Fruit fly (Drosophila melanogaster) whole organism, embryonic: Measurements from ENCODE around the gene Bmcp.
A peak's percentile ranks its signal among the peaks of the same experiment; 100 is the strongest.

ENCODE experiments used
- CG10543 ChIP-seq: fragments of 200-800 bp; sonication (Bioruptor generic); optimal IDR thresholded peaks from 3 replicates; lab custom pipeline; 2017; ENCODE audit warnings: missing biosample characterization, mild to moderate bottlenecking, missing genetic modification characterization, moderate library complexity
- CG11247 ChIP-seq: fragments of 200-800 bp; sonication (Bioruptor generic); IDR thresholded peaks from 2 replicates; pipeline ENCODE4 v1.3.6; 2022; ENCODE audit warnings: missing biosample characterization, missing genetic modification characterization
- CG12769 ChIP-seq: fragments of 200-800 bp; sonication (Bioruptor generic); optimal IDR thresholded peaks from 2 replicates; lab custom pipeline; 2019; ENCODE audit warnings: missing biosample characterization, mild to moderate bottlenecking, missing genetic modification characterization, moderate library complexity
- CG12942 ChIP-seq: fragments of 200-800 bp; sonication (Bioruptor generic); optimal IDR thresholded peaks from 3 replicates; lab custom pipeline; 2016; ENCODE audit warnings: missing biosample characterization, missing genetic modification characterization
- CG13894 ChIP-seq: fragments of 200-800 bp; sonication (Bioruptor generic); optimal IDR thresholded peaks from 3 replicates; lab custom pipeline; 2018; ENCODE audit warnings: missing biosample characterization, mild to moderate bottlenecking, missing genetic modification characterization, moderate library complexity
- CG14441 ChIP-seq: fragments of 200-800 bp; sonication (Bioruptor generic); IDR thresholded peaks from 2 replicates; pipeline ENCODE4 v1.3.6; 2022; ENCODE audit warnings: missing biosample characterization, missing genetic modification characterization
- CG1603 ChIP-seq: fragments of 200-800 bp; sonication (Bioruptor generic); optimal IDR thresholded peaks from 2 replicates; lab custom pipeline; 2019; ENCODE audit warnings: missing biosample characterization, mild to moderate bottlenecking, missing genetic modification characterization, moderate library complexity
- CG16815 ChIP-seq: fragments of 200-800 bp; sonication (Bioruptor generic); optimal IDR thresholded peaks from 3 replicates; lab custom pipeline; 2017; ENCODE audit warnings: missing biosample characterization, mild to moderate bottlenecking, missing genetic modification characterization
- CG16863 ChIP-seq: fragments of 200-800 bp; sonication (Bioruptor generic); optimal IDR thresholded peaks from 3 replicates; lab custom pipeline; 2016; ENCODE audit warnings: missing biosample characterization, missing genetic modification characterization
- CG17802 ChIP-seq: fragments of 200-800 bp; sonication (Bioruptor generic); optimal IDR thresholded peaks from 2 replicates; lab custom pipeline; 2018; ENCODE audit warnings: missing biosample characterization, mild to moderate bottlenecking, missing genetic modification characterization, moderate library complexity
- CG18764 ChIP-seq: fragments of 200-800 bp; sonication (Bioruptor generic); optimal IDR thresholded peaks from 3 replicates; lab custom pipeline; 2016; ENCODE audit warnings: missing biosample characterization, missing genetic modification characterization
- CG2129 ChIP-seq: fragments of 200-800 bp; sonication (Bioruptor generic); IDR thresholded peaks from 2 replicates; pipeline ENCODE4 v1.3.6; 2022; ENCODE audit warnings: missing biosample characterization, missing genetic modification characterization; ENCODE audit not compliant: partially characterized antibody
- CG2199 ChIP-seq: fragments of 200-800 bp; sonication (Bioruptor generic); IDR thresholded peaks from 3 replicates; pipeline ENCODE4 v1.3.6; 2022; ENCODE audit warnings: missing biosample characterization, missing genetic modification characterization
- CG2678 ChIP-seq: fragments of 200-800 bp; sonication (Bioruptor generic); optimal IDR thresholded peaks from 3 replicates; lab custom pipeline; 2019; ENCODE audit warnings: missing biosample characterization, mild to moderate bottlenecking, missing genetic modification characterization, moderate library complexity
- CG34376 ChIP-seq: fragments of 200-800 bp; sonication (Bioruptor generic); optimal IDR thresholded peaks from 2 replicates; lab custom pipeline; 2018; ENCODE audit warnings: missing biosample characterization, mild to moderate bottlenecking, missing genetic modification characterization
- CG3995 ChIP-seq: fragments of 200-800 bp; sonication (Bioruptor generic); optimal IDR thresholded peaks from 3 replicates; lab custom pipeline; 2016; ENCODE audit warnings: missing biosample characterization, missing genetic modification characterization
- CG43689 ChIP-seq: fragments of 200-800 bp; sonication (Bioruptor generic); IDR thresholded peaks from 2 replicates; pipeline ENCODE4 v1.3.6; 2022; ENCODE audit warnings: missing biosample characterization, missing genetic modification characterization
- CG4730 ChIP-seq: fragments of 200-800 bp; sonication (Bioruptor generic); IDR thresholded peaks from 2 replicates; pipeline ENCODE4 v1.3.6; 2022; ENCODE audit warnings: missing biosample characterization, missing genetic modification characterization
- CG7372 ChIP-seq: fragments of 200-800 bp; sonication (Bioruptor generic); IDR thresholded peaks from 2 replicates; pipeline ENCODE4 v1.3.6; 2022; ENCODE audit warnings: missing biosample characterization, missing genetic modification characterization
- CG7839 ChIP-seq: fragments of 200-800 bp; sonication (Bioruptor generic); optimal IDR thresholded peaks from 3 replicates; lab custom pipeline; 2018; ENCODE audit warnings: missing biosample characterization, mild to moderate bottlenecking, missing genetic modification characterization, moderate library complexity
- CG9817 ChIP-seq: fragments of 200-800 bp; sonication (Bioruptor generic); optimal IDR thresholded peaks from 2 replicates; lab custom pipeline; 2018; ENCODE audit warnings: missing biosample characterization, mild to moderate bottlenecking, missing genetic modification characterization, moderate library complexity
- Ets65A ChIP-seq: fragments of 200-800 bp; sonication (Bioruptor generic); peaks from one replicate; lab custom pipeline; 2016; ENCODE audit warnings: missing biosample characterization, missing genetic modification characterization
- HHEX ChIP-seq: fragments of 200-800 bp; sonication (Bioruptor generic); optimal IDR thresholded peaks from 3 replicates; lab custom pipeline; 2017; ENCODE audit warnings: missing biosample characterization, mild to moderate bottlenecking, missing genetic modification characterization, missing genetic modification reagents
- Hmr ChIP-seq: fragments of 200-800 bp; sonication (Bioruptor generic); optimal IDR thresholded peaks from 3 replicates; lab custom pipeline; 2017; ENCODE audit warnings: mild to moderate bottlenecking, missing biosample characterization, missing genetic modification reagents, missing genetic modification characterization
- Hr78 ChIP-seq, 2 experiments: fragments of 200-800 bp in 1 of 2; fragments of >200 bp in 1 of 2; sonication (Bioruptor generic) in 1 of 2; optimal IDR thresholded peaks; 2 replicates each; lab custom pipeline; 2017 to 2019; ENCODE audit warnings: missing biosample characterization in 2 of 2, missing genetic modification characterization in 2 of 2, mild to moderate bottlenecking in 1 of 2, moderate library complexity in 1 of 2
- MESR4 ChIP-seq: fragments of 200-800 bp; sonication (Bioruptor generic); optimal IDR thresholded peaks from 2 replicates; lab custom pipeline; 2018; ENCODE audit warnings: missing biosample characterization, mild to moderate bottlenecking, missing genetic modification characterization, moderate library complexity
- Myb ChIP-seq: fragments of 200-800 bp; sonication (Bioruptor generic); optimal IDR thresholded peaks from 2 replicates; lab custom pipeline; 2016; ENCODE audit warnings: missing biosample characterization, missing genetic modification characterization
- NC2α ChIP-seq: fragments of 200-800 bp; sonication (Bioruptor generic); optimal IDR thresholded peaks from 2 replicates; lab custom pipeline; 2016; ENCODE audit warnings: missing biosample characterization, missing genetic modification characterization
- NK7.1 ChIP-seq: fragments of 200-800 bp; sonication (Bioruptor generic); optimal IDR thresholded peaks from 3 replicates; lab custom pipeline; 2016; ENCODE audit warnings: missing biosample characterization, missing genetic modification characterization
- Ravus ChIP-seq: fragments of 200-800 bp; sonication (Bioruptor generic); IDR thresholded peaks from 2 replicates; pipeline ENCODE4 v1.3.6; 2022; ENCODE audit warnings: missing biosample characterization, missing genetic modification characterization
- Six4 ChIP-seq: fragments of 200-800 bp; sonication (Bioruptor generic); optimal IDR thresholded peaks from 2 replicates; lab custom pipeline; 2016; ENCODE audit warnings: missing biosample characterization, missing genetic modification characterization
- Spps ChIP-seq: fragments of 200-800 bp; sonication (Bioruptor generic); optimal IDR thresholded peaks from 2 replicates; lab custom pipeline; 2018; ENCODE audit warnings: missing biosample characterization, mild to moderate bottlenecking, missing genetic modification characterization
- bab2 ChIP-seq: fragments of 200-800 bp; sonication (Bioruptor generic); optimal IDR thresholded peaks from 2 replicates; lab custom pipeline; 2016; ENCODE audit warnings: missing biosample characterization, missing genetic modification characterization
- croc ChIP-seq: fragments of 200-800 bp; sonication (Bioruptor generic); conservative IDR thresholded peaks from 3 replicates; pipeline ENCODE4 v1.3.6; 2022; ENCODE audit warnings: missing biosample characterization, missing genetic modification characterization
- cwo ChIP-seq: fragments of 200-800 bp; sonication (Bioruptor generic); optimal IDR thresholded peaks from 3 replicates; lab custom pipeline; 2017; ENCODE audit warnings: missing biosample characterization, missing genetic modification characterization, mild to moderate bottlenecking, moderate library complexity, missing genetic modification reagents
- danr ChIP-seq: fragments of 200-800 bp; sonication (Bioruptor generic); IDR thresholded peaks from 2 replicates; pipeline ENCODE4 v1.3.6; 2022; ENCODE audit warnings: missing biosample characterization, missing genetic modification characterization
- dimm ChIP-seq: fragments of 200-800 bp; sonication (Bioruptor generic); IDR thresholded peaks from 2 replicates; pipeline ENCODE4 v1.3.6; 2022; ENCODE audit warnings: missing biosample characterization, missing genetic modification characterization
- dmrt11E ChIP-seq: fragments of 200-800 bp; sonication (Bioruptor generic); optimal IDR thresholded peaks from 3 replicates; lab custom pipeline; 2018; ENCODE audit warnings: missing biosample characterization, mild to moderate bottlenecking, missing genetic modification characterization, moderate library complexity
- dpn ChIP-seq, 2 experiments: fragments of 200-800 bp; sonication (Bioruptor generic); optimal IDR thresholded peaks; 3 replicates each; lab custom pipeline; 2016; ENCODE audit warnings: missing biosample characterization in 2 of 2, missing genetic modification characterization in 2 of 2
- dysf ChIP-seq: fragments of 200-800 bp; sonication (Bioruptor generic); IDR thresholded peaks from 3 replicates; pipeline ENCODE4 v1.3.6; 2022; ENCODE audit warnings: missing biosample characterization, missing genetic modification characterization
- eve ChIP-seq, 2 experiments: fragments of >200 bp; optimal IDR thresholded peaks; 2 replicates each; lab custom pipeline; 2017; ENCODE audit warnings: missing biosample characterization in 2 of 2, missing genetic modification characterization in 2 of 2
- fd3F ChIP-seq: fragments of 200-800 bp; sonication (Bioruptor generic); optimal IDR thresholded peaks from 2 replicates; lab custom pipeline; 2018; ENCODE audit warnings: missing biosample characterization, mild to moderate bottlenecking, missing genetic modification characterization, moderate library complexity
- grau ChIP-seq: fragments of 200-800 bp; optimal IDR thresholded peaks from 3 replicates; lab custom pipeline; 2019; ENCODE audit warnings: missing biosample characterization, mild to moderate bottlenecking, missing genetic modification characterization, moderate library complexity
- h ChIP-seq: fragments of >200 bp; optimal IDR thresholded peaks from 2 replicates; lab custom pipeline; 2017
- lbe ChIP-seq: fragments of 200-800 bp; sonication (Bioruptor generic); optimal IDR thresholded peaks from 2 replicates; lab custom pipeline; 2016; ENCODE audit warnings: missing biosample characterization, mild to moderate bottlenecking, missing genetic modification characterization
- otp ChIP-seq: fragments of 200-800 bp; sonication (Bioruptor generic); IDR thresholded peaks from 3 replicates; pipeline ENCODE4, ENCODE4 v1.3.6; 2022; ENCODE audit warnings: missing biosample characterization, missing genetic modification characterization
- rib ChIP-seq: fragments of 200-800 bp; sonication (Bioruptor generic); IDR thresholded peaks from 2 replicates; pipeline ENCODE4 v1.3.6; 2022; ENCODE audit warnings: missing biosample characterization, missing genetic modification characterization
- salm ChIP-seq: fragments of 200-800 bp; sonication (Bioruptor generic); optimal IDR thresholded peaks from 2 replicates; lab custom pipeline; 2018; ENCODE audit warnings: missing biosample characterization, mild to moderate bottlenecking, missing genetic modification characterization
- slbo ChIP-seq: fragments of 200-800 bp; sonication (Bioruptor generic); IDR thresholded peaks from 2 replicates; pipeline ENCODE4 v1.3.6; 2022; ENCODE audit warnings: missing biosample characterization, missing genetic modification characterization
- sob ChIP-seq: fragments of 200-800 bp; sonication (Bioruptor generic); IDR thresholded peaks from 2 replicates; pipeline ENCODE4 v1.3.6; 2022; ENCODE audit warnings: missing biosample characterization, missing genetic modification characterization
- twi ChIP-seq: fragments of 200-800 bp; optimal IDR thresholded peaks from 2 replicates; lab custom pipeline; 2019; ENCODE audit warnings: missing biosample characterization, mild to moderate bottlenecking, missing genetic modification characterization, moderate library complexity
- zf30C ChIP-seq: fragments of 200-800 bp; sonication (Bioruptor generic); optimal IDR thresholded peaks from 3 replicates; lab custom pipeline; 2018; ENCODE audit warnings: missing biosample characterization, mild to moderate bottlenecking, missing genetic modification characterization

Bmcp gene

DNA sequence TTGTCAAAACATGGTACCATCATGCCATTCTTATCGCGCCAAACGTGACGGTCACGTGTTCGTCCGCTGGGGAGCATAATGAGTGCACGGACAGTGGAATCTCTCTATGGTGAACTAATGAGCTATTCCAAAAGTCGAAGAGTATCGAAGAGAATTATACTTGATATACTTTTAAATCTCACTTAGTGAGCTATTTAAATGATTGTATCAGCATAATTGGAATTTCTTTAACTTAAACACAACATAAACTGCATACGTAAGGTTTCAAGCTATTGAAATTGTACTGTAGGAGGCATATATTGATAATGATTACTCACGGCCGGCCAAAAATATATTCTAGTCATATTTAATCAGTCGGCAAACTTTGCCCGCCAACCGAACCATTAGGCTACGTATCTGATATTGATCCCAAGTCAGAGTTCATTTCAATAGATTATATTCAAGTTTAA is 788 bp downstream of the Bmcp start (continued):
- TF ChIP-seq HHEX: peak; percentile 8
- no peak for TF ChIP-seq salm (tag; lab: Kevin White, UChicago)
- TF ChIP-seq Hr78 (GFP tag; optimal IDR thresholded peaks at IDR 0.05; lab: Kevin White, UChicago): peak in 1 of 2 experiments; percentile 58
- TF ChIP-seq slbo (GFP tag; lab: Robert Waterston, UW): peak; percentile 32; the same call in 1 of the 2 replicates
- no peak for TF ChIP-seq CG10543
- TF ChIP-seq danr (GFP tag; lab: Robert Waterston, UW): no peak
- TF ChIP-seq dmrt11E (tag; lab: Kevin White, UChicago): no peak
- TF ChIP-seq CG17802 (tag; lab: Kevin White, UChicago): no peak
- no peak for TF ChIP-seq otp (GFP tag; lab: Robert Waterston, UW)
- TF ChIP-seq CG11247: peak; percentile 40; the same call in 1 of the 2 replicates
- TF ChIP-seq NK7.1: no peak
- TF ChIP-seq CG16863 (GFP tag; lab: Kevin White, UChicago): no peak
- TF ChIP-seq croc: no peak
- no peak for TF ChIP-seq CG34376 (GFP tag; lab: Kevin White, UChicago)
- TF ChIP-seq dpn (GFP tag; optimal IDR thresholded peaks at IDR 0.05; lab: Kevin White, UChicago): no peak
- TF ChIP-seq h (lab: Kevin White, UChicago): no peak
- TF ChIP-seq CG4730 (GFP tag; lab: Robert Waterston, UW): peak; percentile 48
- TF ChIP-seq CG7839 (tag; lab: Kevin White, UChicago): peak; percentile 38
- TF ChIP-seq CG12769 (tag; lab: Kevin White, UChicago): peak; percentile 52
- peak; percentile 96 for TF ChIP-seq cwo (GFP tag; lab: Kevin White, UChicago)
- TF ChIP-seq CG18764 (GFP tag; lab: Kevin White, UChicago): no peak
- peak; percentile 89 for TF ChIP-seq grau
- TF ChIP-seq sob (GFP tag; lab: Robert Waterston, UW): 0 out of 2 replicates have a peak, but pooled peaks have one; percentile 6
- no peak for TF ChIP-seq zf30C (GFP tag; lab: Kevin White, UChicago)
- peak; percentile 18 for TF ChIP-seq fd3F (GFP tag; lab: Kevin White, UChicago)
- no peak for TF ChIP-seq MESR4
- no peak for TF ChIP-seq CG3995 (GFP tag; lab: Kevin White, UChicago)
- no peak for TF ChIP-seq eve (GFP tag; optimal IDR thresholded peaks at IDR 0.05; lab: Kevin White, UChicago)
- no peak for TF ChIP-seq twi (tag; lab: Kevin White, UChicago)
- no peak for TF ChIP-seq CG13894 (tag; lab: Kevin White, UChicago)
- peak; percentile 42; the same call in 1 of the 2 replicates for TF ChIP-seq CG7372 (GFP tag; lab: Robert Waterston, UW)
- no peak for TF ChIP-seq rib
- no peak for TF ChIP-seq Myb (GFP tag; lab: Kevin White, UChicago)
- TF ChIP-seq CG1603: peak; percentile 2
- TF ChIP-seq dysf (GFP tag; lab: Robert Waterston, UW): peak; percentile 49; the same call in 2 of the 3 replicates
- no peak for TF ChIP-seq Spps (tag; lab: Kevin White, UChicago)
- no peak for TF ChIP-seq bab2 (GFP tag; lab: Kevin White, UChicago)
- TF ChIP-seq NC2α (GFP tag; lab: Kevin White, UChicago): no peak
- no peak for TF ChIP-seq Ets65A (GFP tag; lab: Kevin White, UChicago)
- no peak for TF ChIP-seq CG12942
- no peak for TF ChIP-seq CG2199 (GFP tag; lab: Robert Waterston, UW)
- TF ChIP-seq CG2678 (tag; lab: Kevin White, UChicago): no peak
- TF ChIP-seq CG14441 (GFP tag; lab: Robert Waterston, UW): peak; percentile 46
- peak; percentile 27 for TF ChIP-seq CG9817 (tag; lab: Kevin White, UChicago)
- TF ChIP-seq dimm (GFP tag; lab: Robert Waterston, UW): no peak
- no peak for TF ChIP-seq Six4
- TF ChIP-seq CG16815 (GFP tag; lab: Kevin White, UChicago): no peak
- no peak for TF ChIP-seq CG43689 (GFP tag; lab: Robert Waterston, UW)
- TF ChIP-seq Ravus (GFP tag; lab: Robert Waterston, UW): no peak
- TF ChIP-seq lbe: no peak
- peak; percentile 38 for TF ChIP-seq Hmr (GFP tag; lab: Kevin White, UChicago)
- no peak for TF ChIP-seq CG2129 (GFP tag; lab: Robert Waterston, UW)
